Fruit fly (Drosophila melanogaster) Kc167 (cell line): ENCODE results near the gene ppk8.

Source experiments
- Myc ChIP-seq: fragments of >200 bp; optimal IDR thresholded peaks from 2 replicates; lab custom pipeline; 2017; ENCODE audit warnings: missing external identifiers
- Sin3A ChIP-seq: fragments of >200 bp; optimal IDR thresholded peaks from 2 replicates; lab custom pipeline; 2018; ENCODE audit warnings: missing external identifiers
- h ChIP-seq: fragments of >200 bp; optimal IDR thresholded peaks from 3 replicates; lab custom pipeline; 2018; ENCODE audit warnings: missing external identifiers
- insv ChIP-seq: fragments of >200 bp; optimal IDR thresholded peaks from 3 replicates; lab custom pipeline; 2018; ENCODE audit warnings: missing external identifiers
- psq ChIP-seq: fragments of >200 bp; optimal IDR thresholded peaks from 2 replicates; lab custom pipeline; 2017; ENCODE audit warnings: missing external identifiers
- ttk ChIP-seq: sonication (Bioruptor generic); optimal IDR thresholded peaks from 2 replicates; lab custom pipeline; 2017; ENCODE audit warnings: missing external identifiers

The ppk8 gene

DNA sequence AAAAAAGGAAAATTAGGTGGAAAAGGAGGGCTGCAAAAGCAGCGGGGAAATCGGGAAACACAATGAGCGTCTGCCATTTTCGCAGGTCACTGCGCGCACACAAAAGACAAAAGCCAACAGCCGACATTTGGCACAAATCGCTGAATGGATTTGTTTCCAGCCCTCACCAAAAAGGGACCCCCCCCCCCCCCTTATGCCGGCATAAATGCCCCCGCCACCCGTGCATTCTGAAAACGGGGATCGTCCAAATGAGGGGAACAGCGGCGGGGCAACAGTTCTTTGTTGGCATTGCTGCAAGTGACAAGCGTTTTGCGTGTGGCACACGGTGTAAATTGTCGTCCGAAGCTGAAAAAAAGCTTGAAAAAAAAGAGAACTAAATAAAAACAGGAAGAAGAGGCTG, at the start of gene ppk8:
TSS of gene ppk8 (plus strand) at position 301 of the 400 bp plus-strand sequence.
- TF ChIP-seq h (lab: Kevin White, UChicago) = no peak
- no peak for TF ChIP-seq Myc
- TF ChIP-seq Sin3A = no peak
- TF ChIP-seq insv (lab: Kevin White, UChicago) = no peak
- TF ChIP-seq psq (lab: Kevin White, UChicago) = no peak

DNA sequence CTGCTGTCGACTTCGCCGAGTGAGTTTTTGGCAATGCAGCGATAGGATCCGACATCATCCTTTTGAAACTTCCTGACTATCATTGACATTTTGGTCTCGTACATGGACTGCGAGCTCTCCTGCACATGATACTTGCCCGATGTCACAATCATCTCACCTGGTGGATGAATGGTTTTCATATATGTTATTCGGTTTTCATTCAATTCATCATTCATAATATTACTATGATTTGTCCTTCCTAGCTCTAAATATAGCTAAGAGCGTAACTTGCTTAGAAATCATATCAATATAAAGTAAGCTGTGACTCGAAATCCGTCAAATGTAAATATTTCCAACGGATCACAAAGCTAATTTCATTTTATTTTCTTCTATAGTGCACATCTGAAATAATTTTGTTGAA, 43.6 kb upstream of the ppk8 start, which contains the start of gene CG13021:
TSS of gene CG13021 (plus strand) at position 301 of the 400 bp plus-strand sequence.
- no peak for TF ChIP-seq insv (lab: Kevin White, UChicago)
- TF ChIP-seq h (lab: Kevin White, UChicago) = no peak
- TF ChIP-seq ttk (lab: Kevin White, UChicago) = no peak
- TF ChIP-seq Sin3A = no peak
- no peak for TF ChIP-seq psq (lab: Kevin White, UChicago)
- TF ChIP-seq Myc = no peak

DNA sequence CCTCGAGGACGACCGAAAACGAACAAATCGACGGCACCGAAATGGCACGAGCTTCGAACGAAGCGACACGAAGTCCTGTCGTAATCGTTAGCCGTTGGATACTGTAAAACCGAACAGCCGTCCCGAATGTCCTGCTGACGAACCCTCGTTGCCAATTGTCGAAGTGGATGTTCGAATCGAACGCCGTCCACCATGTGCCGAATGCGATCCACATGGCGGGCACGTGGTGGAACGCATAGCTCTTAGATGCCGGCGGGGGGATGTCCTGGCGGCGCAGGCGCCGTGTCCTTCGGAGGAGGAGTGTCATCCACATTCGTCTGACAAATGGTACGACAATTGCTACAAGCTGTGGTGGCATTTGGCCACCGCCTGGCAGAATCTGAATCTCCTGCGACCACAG, 26.9 kb upstream of the ppk8 start:
- TF ChIP-seq ttk (lab: Kevin White, UChicago) (no peak), insv (lab: Kevin White, UChicago) (no peak), Sin3A (no peak), psq (lab: Kevin White, UChicago) (no peak), Myc (no peak), h (lab: Kevin White, UChicago) (no peak)

DNA sequence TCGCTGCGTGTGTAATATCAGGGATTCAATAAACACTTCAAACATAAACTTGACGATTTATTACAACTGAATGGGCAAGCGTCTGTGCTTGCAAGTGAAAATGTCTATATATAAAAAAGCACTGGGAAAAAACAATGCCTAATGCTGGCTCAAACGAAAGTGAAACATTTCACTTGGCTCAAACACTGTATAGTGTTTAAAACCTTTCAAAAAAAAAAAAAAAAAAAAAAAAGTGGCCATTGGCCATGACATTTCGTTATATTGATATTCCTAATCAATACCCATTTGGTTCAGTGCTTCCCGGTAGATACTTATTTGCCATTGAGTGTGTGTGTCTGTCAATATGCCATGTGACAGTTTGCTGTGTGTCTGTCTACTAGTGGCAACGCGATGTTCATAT, 18.8 kb upstream of the ppk8 start:
- no peak for TF ChIP-seq insv (lab: Kevin White, UChicago)
- no peak for TF ChIP-seq ttk (lab: Kevin White, UChicago)
- no peak for TF ChIP-seq h (lab: Kevin White, UChicago)
- TF ChIP-seq Sin3A = no peak
- no peak for TF ChIP-seq Myc
- no peak for TF ChIP-seq psq (lab: Kevin White, UChicago)

DNA sequence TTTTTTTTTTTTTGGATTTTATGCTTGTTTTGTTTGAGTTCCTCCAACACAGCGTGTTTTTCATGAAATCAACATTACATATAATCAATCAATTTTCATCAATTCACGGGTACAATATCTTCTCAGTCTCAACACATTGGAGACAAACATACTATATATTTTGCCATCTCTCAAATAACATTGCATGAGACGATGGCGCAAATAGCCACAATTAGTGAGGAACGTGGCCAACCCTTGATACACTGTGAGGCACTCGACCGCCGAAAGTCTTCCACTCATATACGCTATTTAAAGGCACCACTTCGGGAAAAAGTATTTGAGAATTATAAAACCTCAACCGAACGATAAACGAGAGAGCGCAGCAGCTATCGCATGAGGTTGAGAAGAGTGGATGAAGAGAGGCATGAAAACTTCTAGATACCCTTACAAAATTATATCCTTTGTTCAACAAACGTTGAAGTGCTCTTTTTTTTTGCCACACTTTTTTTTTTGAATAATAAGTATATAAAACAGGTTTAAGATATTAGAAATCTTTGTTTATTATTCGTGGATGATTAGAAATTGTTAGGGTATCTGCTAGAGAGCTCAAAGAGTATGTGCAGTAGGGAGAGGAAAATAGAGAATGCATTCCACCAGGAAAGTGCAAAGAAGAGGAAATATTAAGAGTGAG, 11.6 kb upstream of the ppk8 start:
- TF ChIP-seq psq (lab: Kevin White, UChicago) (no peak), Sin3A (no peak), Myc (no peak)

DNA sequence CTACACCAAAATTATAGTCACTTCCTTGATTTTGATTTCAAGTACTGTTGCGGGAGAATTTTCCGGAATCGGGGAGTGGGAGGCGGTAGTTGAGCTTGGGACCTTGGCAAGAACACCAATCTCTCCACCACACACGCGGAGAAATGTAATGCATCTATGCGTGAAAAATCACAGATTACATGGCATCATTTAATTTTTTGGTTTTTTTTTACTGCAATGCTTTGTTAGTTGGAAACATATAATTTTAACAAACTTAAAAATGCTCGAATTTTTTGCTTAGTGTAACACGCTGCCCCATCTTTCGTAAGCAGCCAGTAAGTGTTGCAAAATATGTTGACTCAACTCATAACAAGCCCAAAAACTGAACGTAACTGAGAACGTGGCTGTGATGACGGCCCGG, 9.0 kb upstream of the ppk8 start:
- no peak for TF ChIP-seq psq (lab: Kevin White, UChicago)
- TF ChIP-seq Sin3A = no peak
- no peak for TF ChIP-seq h (lab: Kevin White, UChicago)
- no peak for TF ChIP-seq Myc
- TF ChIP-seq ttk (lab: Kevin White, UChicago) = no peak
- no peak for TF ChIP-seq insv (lab: Kevin White, UChicago)

DNA sequence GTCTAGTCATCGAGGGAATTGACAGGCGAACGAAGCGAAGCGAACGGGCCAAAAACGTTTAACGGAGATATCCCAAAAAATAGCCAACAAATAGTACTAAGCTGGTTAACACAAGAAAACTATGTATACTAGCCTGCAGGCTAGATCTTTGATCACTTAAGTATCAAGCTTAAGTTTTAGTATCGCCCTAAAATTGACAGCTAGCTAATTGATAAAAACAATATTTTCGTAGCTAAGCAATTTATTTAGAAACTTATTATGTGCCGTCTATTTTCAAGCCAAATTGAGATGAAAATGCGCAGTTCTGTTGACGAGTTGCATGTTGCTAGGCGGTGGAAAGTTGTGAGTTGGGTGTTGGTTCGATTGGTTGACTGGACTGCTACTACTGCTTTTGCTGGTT, 8.3 kb upstream of the ppk8 start:
- TF ChIP-seq psq (lab: Kevin White, UChicago) (no peak), Myc (no peak), ttk (lab: Kevin White, UChicago) (no peak), h (lab: Kevin White, UChicago) (no peak)

DNA sequence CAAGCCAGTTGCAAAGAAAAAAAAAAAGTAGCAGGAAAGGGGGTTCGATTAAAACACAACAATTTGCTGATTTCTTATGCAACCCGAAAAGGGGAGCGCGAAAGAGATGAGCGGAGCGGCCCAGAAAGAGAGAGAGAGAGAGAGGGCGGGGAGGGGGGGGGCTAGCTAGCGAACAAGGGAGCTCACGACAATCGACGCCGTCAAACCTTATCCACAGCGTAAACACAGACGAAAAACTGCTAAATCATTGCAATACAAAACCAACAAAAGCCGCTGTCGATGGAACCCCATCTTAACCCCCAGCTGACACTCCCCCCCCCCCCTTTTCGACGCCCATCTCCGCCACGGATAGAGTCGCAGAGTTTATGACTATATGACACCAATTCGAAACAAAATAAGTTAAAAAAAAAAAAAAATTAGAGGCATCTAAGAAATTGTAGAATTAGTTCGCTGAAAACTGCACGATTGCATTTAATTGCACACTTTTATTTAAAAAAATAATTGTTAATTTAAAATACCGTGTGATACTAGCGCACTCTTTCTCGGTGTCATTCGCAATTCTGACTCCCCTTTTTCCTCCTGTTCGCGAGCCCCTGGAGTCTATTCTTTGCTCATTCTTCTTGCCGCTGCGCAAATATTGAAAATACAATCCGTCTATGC, 2.3 kb upstream of the ppk8 start:
- TF ChIP-seq insv (lab: Kevin White, UChicago) (no peak), h (lab: Kevin White, UChicago) (no peak), psq (lab: Kevin White, UChicago) (no peak), Sin3A (no peak), Myc (no peak), ttk (lab: Kevin White, UChicago) (no peak)

DNA sequence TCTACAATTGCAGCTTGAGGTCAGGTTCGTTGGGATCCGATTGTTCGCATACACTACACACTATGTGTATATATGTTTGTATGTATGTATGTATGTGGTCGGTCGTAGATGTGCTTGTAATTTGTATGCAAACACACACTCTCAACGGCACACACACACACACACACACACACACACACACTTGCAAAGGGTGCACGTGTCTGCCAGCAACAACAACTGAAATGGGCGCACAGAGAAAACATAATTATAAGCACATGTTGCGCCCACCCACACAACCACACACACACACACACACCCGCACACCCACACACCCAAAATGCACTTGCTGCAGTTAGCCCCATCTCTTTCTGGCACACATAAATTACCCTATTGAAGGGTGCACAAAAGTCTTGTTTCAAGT, 760 bp downstream of the ppk8 start:
- TF ChIP-seq insv (lab: Kevin White, UChicago) (no peak), psq (lab: Kevin White, UChicago) (no peak), Sin3A (no peak), h (lab: Kevin White, UChicago) (no peak), ttk (lab: Kevin White, UChicago) (no peak), Myc (no peak)

DNA sequence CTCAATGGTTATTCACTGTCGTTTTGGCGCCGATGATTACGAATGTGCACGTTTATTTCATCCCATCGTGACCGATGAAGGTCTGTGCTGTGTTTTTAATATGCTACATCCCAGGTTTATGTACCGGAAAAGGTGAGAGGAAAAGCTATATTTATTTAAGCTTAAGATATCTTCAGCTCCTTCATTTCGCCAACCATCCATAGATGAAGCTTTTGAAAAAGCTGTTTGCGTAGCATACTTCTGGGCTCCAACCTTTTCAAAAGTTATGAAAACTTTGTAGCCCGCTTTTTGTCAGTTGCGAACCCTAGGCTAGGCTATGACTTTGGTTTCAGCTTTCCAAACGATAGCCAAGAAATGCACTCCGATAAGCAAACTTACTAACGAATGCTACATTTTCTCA, 12.6 kb downstream of the ppk8 start:
- TF ChIP-seq ttk (lab: Kevin White, UChicago) (no peak), psq (lab: Kevin White, UChicago) (no peak), h (lab: Kevin White, UChicago) (no peak), Myc (no peak), Sin3A (no peak), insv (lab: Kevin White, UChicago) (no peak)

DNA sequence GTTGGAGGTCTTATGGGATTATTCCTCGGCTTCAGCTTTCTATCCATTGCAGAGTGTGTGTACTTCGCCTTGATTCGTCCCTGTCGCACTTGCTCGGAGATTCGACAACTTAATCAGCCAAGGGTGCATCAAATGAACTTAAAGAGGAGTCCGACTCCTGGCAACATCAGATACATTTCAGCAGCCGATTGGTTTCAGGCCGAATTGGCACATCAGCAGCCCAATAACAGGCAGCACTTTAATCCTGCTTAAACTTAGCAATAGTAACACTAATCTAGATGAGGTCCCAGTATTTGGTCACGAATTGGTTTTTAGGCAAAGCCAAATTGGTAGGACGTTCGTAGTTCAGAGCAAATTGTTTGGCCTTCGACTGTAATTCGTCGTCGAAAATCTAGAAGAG, 13.9 kb downstream of the ppk8 start, which contains the start of gene DIP-alpha:
TSS of gene DIP-alpha (minus strand) at position 101 of the 400 bp plus-strand sequence.
- no peak for TF ChIP-seq insv (lab: Kevin White, UChicago)

DNA sequence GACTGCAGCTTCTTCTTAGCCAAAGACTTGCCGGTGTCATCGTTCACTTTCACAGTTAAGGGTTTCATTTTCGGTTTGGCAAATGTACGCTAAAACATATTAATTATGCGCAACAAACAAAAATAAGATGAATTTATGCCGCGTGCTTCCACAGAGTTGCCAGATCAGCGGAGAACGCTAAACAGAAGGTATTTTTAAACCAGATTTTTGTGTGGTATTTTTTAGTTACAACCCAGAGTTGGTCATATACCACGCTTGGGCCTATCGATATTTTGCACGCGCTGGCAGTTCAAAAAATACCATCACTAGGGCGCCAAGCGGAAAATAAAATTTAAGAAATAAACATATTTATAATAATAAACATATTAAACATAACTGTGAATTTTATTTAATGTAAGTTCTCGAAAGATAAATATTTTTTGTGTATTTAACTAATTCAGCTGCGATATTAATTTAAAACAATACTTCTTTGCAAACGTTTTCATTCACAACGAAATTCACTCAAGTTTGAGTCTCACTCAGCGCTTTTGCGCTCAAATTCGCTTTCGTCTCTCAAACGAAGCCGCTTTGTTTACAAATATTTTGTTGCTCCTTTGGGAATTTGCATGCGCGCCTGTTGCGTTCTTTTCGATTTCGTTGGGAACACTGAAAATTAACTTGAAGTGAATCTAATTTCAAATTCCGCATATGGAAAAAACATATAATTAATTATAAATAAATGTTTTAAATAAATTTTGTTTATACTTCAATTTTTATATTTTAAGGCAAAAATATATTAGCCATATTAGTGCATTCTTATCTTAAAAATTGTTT, 16.0 kb downstream of the ppk8 start, which contains the start of gene CG2875:
TSS of gene CG2875 (minus strand) at position 185 of the 813 bp plus-strand sequence.
- no peak for TF ChIP-seq h (lab: Kevin White, UChicago)
- TF ChIP-seq ttk (lab: Kevin White, UChicago) = no peak
- TF ChIP-seq Myc = no peak
- TF ChIP-seq psq (lab: Kevin White, UChicago) = no peak
- no peak for TF ChIP-seq insv (lab: Kevin White, UChicago)
